Worm (Caenorhabditis elegans) whole organism, L1 larva: Measurements from ENCODE around the gene cest-9.1.

Source experiments
- jun-1 ChIP-seq: fragments of 150-350 bp; optimal IDR thresholded peaks from 2 replicates; lab custom pipeline; 2014; ENCODE audit warnings: missing biosample characterization, missing genetic modification reagents, missing genetic modification characterization
- nhr-76 ChIP-seq: sonication (generic microtip); optimal IDR thresholded peaks from 2 replicates; lab custom pipeline; 2017; ENCODE audit warnings: missing biosample characterization, missing genetic modification characterization

- TF ChIP-seq nhr-76 (tag; lab: Kevin White, UChicago) (no peak), jun-1 (tag; lab: Kevin White, UChicago) (no peak)
Measured at ce11 chrX:12216943-12217342, 9.0 kb upstream of the cest-9.1 start, which contains the start of gene C23H4.8.
